Worm (Caenorhabditis elegans) whole organism, L4 larva: ENCODE data around the gene metl-18.

ENCODE experiments used
- D1046.2 ChIP-seq: fragments of 200-800 bp; sonication (Bioruptor generic); IDR thresholded peaks from 2 replicates; pipeline ENCODE4 v1.3.6; 2022; ENCODE audit warnings: missing genetic modification characterization, missing compliant biosample characterization
- F44E2.7 ChIP-seq: fragments of 200-800 bp; sonication (Bioruptor generic); IDR thresholded peaks from 2 replicates; pipeline ENCODE4 v2.1.2; 2022; ENCODE audit warnings: missing genetic modification characterization, missing compliant biosample characterization
- R02D3.7 ChIP-seq: fragments of 150-350 bp; sonication (generic microtip); optimal IDR thresholded peaks from 3 replicates; lab custom pipeline; 2014; ENCODE audit warnings: missing biosample characterization, missing genetic modification characterization
- T20F7.1 ChIP-seq: fragments of 200-800 bp; sonication (Bioruptor generic); optimal IDR thresholded peaks from 2 replicates; lab custom pipeline; 2018; ENCODE audit warnings: mild to moderate bottlenecking, missing genetic modification characterization, missing compliant biosample characterization
- Y105C5A.15 ChIP-seq: fragments of 200-800 bp; sonication (Bioruptor generic); IDR thresholded peaks from 2 replicates; pipeline ENCODE4 v1.3.6; 2022; ENCODE audit warnings: missing genetic modification characterization, missing compliant biosample characterization
- Y48G9A.11 ChIP-seq: fragments of 200-800 bp; sonication (Bioruptor generic); IDR thresholded peaks from 2 replicates; pipeline ENCODE4 v1.3.6; 2022; ENCODE audit warnings: missing genetic modification reagents, missing genetic modification characterization, missing compliant biosample characterization
- ZK337.2 ChIP-seq: fragments of 200-800 bp; sonication (Bioruptor generic); IDR thresholded peaks from 2 replicates; pipeline ENCODE4 v1.3.6; 2022; ENCODE audit warnings: missing genetic modification reagents, missing genetic modification characterization, missing compliant biosample characterization
- ZK546.5 ChIP-seq, 2 experiments: sonication (generic microtip); optimal IDR thresholded peaks; 2 replicates each; lab custom pipeline; 2017; ENCODE audit warnings: missing biosample characterization in 2 of 2, missing genetic modification characterization in 2 of 2
- aly-2 ChIP-seq: sonication (generic microtip); optimal IDR thresholded peaks from 2 replicates; lab custom pipeline; 2018; ENCODE audit warnings: missing biosample characterization, missing genetic modification characterization
- ama-1 ChIP-seq: fragments of 150-350 bp; optimal IDR thresholded peaks from 2 replicates; lab custom pipeline; 2014; ENCODE audit warnings: inconsistent platforms, mixed read lengths
- attf-4 ChIP-seq: sonication (generic microtip); optimal IDR thresholded peaks from 3 replicates; lab custom pipeline; 2017; ENCODE audit warnings: missing biosample characterization, missing genetic modification characterization
- ceh-28 ChIP-seq: fragments of 150-350 bp; optimal IDR thresholded peaks from 2 replicates; lab custom pipeline; 2014; ENCODE audit warnings: missing biosample characterization, missing genetic modification reagents, missing genetic modification characterization
- ceh-32 ChIP-seq: sonication (generic microtip); optimal IDR thresholded peaks from 2 replicates; lab custom pipeline; 2016; ENCODE audit warnings: mild to moderate bottlenecking, missing genetic modification characterization, missing compliant biosample characterization; ENCODE audit not compliant: poor library complexity
- ceh-44 ChIP-seq: fragments of 200-800 bp; sonication (Bioruptor generic); IDR thresholded peaks from 2 replicates; pipeline ENCODE4 v1.3.6; 2022; ENCODE audit warnings: missing genetic modification reagents, missing genetic modification characterization, missing compliant biosample characterization
- ceh-62 ChIP-seq: sonication (generic microtip); optimal IDR thresholded peaks from 2 replicates; lab custom pipeline; 2017; ENCODE audit warnings: missing biosample characterization, missing genetic modification characterization
- ceh-82 ChIP-seq: sonication (generic microtip); optimal IDR thresholded peaks from 2 replicates; lab custom pipeline; 2017; ENCODE audit warnings: missing biosample characterization, missing genetic modification characterization
- daf-16 ChIP-seq, 3 experiments: sonication (generic microtip); optimal IDR thresholded peaks; 2 replicates each; lab custom pipeline; 2016 to 2017; ENCODE audit warnings: missing genetic modification characterization in 3 of 3, missing genetic modification reagents in 3 of 3, mild to moderate bottlenecking in 2 of 3, missing compliant biosample characterization in 2 of 3, missing biosample characterization in 1 of 3, moderate library complexity in 1 of 3
- daf-19 ChIP-seq: fragments of 200-800 bp; sonication (Bioruptor generic); conservative IDR thresholded peaks from 2 replicates; pipeline ENCODE4 v1.3.6; 2022; ENCODE audit warnings: missing genetic modification characterization, missing compliant biosample characterization
- dmd-6 ChIP-seq: fragments of 200-800 bp; sonication (Bioruptor generic); IDR thresholded peaks from 2 replicates; pipeline ENCODE4 v1.3.6; 2022; ENCODE audit warnings: missing genetic modification reagents, missing genetic modification characterization, missing compliant biosample characterization
- dmd-8 ChIP-seq: fragments of 200-800 bp; sonication (Bioruptor generic); IDR thresholded peaks from 2 replicates; pipeline ENCODE4 v1.3.6; 2022; ENCODE audit warnings: missing genetic modification characterization, missing compliant biosample characterization
- egl-27 ChIP-seq: sonication (generic microtip); optimal IDR thresholded peaks from 3 replicates; lab custom pipeline; 2017; ENCODE audit warnings: missing biosample characterization, missing genetic modification reagents, missing genetic modification characterization
- hif-1 ChIP-seq, 2 experiments: sonication (generic microtip); optimal IDR thresholded peaks; 2 replicates each; lab custom pipeline; 2016 to 2017; ENCODE audit warnings: missing compliant biosample characterization in 2 of 2, missing genetic modification characterization in 2 of 2, missing genetic modification reagents in 2 of 2, missing genotype in 2 of 2, mild to moderate bottlenecking in 1 of 2
- hlh-11 ChIP-seq: fragments of 200-800 bp; sonication (Bioruptor generic); optimal IDR thresholded peaks from 2 replicates; lab custom pipeline; 2018; ENCODE audit warnings: mild to moderate bottlenecking, missing genetic modification characterization, missing compliant biosample characterization
- hlh-30 ChIP-seq: sonication (generic microtip); optimal IDR thresholded peaks from 2 replicates; lab custom pipeline; 2017; ENCODE audit warnings: antibody characterized with exemption, mild to moderate bottlenecking, missing genetic modification characterization, missing compliant biosample characterization; ENCODE audit not compliant: insufficient read depth
- hmg-1.1 ChIP-seq: fragments of 200-800 bp; sonication (Bioruptor generic); IDR thresholded peaks from 2 replicates; pipeline ENCODE4 v1.3.6; 2022; ENCODE audit warnings: missing genetic modification reagents, missing genetic modification characterization, missing compliant biosample characterization
- lim-7 ChIP-seq: fragments of 200-800 bp; sonication (Bioruptor generic); IDR thresholded peaks from 2 replicates; pipeline ENCODE4 v1.3.6; 2022; ENCODE audit warnings: missing genetic modification characterization, missing compliant biosample characterization
- lin-29 ChIP-seq: fragments of 200-800 bp; sonication (Bioruptor generic); IDR thresholded peaks from 2 replicates; pipeline ENCODE4 v1.3.6; 2022; ENCODE audit warnings: missing genetic modification reagents, missing genetic modification characterization, missing compliant biosample characterization
- lin-38 ChIP-seq: fragments of 200-800 bp; sonication (Bioruptor generic); IDR thresholded peaks from 2 replicates; pipeline ENCODE4 v1.3.6; 2022; ENCODE audit warnings: missing genetic modification reagents, missing genetic modification characterization, missing compliant biosample characterization
- lin-39 ChIP-seq: fragments of 150-350 bp; optimal IDR thresholded peaks from 2 replicates; lab custom pipeline; 2014; ENCODE audit warnings: missing biosample characterization, missing genetic modification reagents, missing genetic modification characterization
- lir-3 ChIP-seq: sonication (generic microtip); optimal IDR thresholded peaks from 2 replicates; lab custom pipeline; 2016; ENCODE audit warnings: mild to moderate bottlenecking, missing genetic modification characterization, missing compliant biosample characterization
- lsy-2 ChIP-seq, 2 experiments: fragments of 150-350 bp in 1 of 2; sonication (generic microtip) in 1 of 2; optimal IDR thresholded peaks; 2 replicates each; lab custom pipeline; 2014 to 2017; ENCODE audit warnings: missing biosample characterization in 2 of 2, missing genetic modification characterization in 2 of 2
- mes-2 ChIP-seq: sonication (generic microtip); optimal IDR thresholded peaks from 2 replicates; lab custom pipeline; 2016; ENCODE audit warnings: missing genotype, mild to moderate bottlenecking, missing genetic modification characterization, missing compliant biosample characterization; ENCODE audit not compliant: poor library complexity, severe bottlenecking
- mxl-2 ChIP-seq: fragments of 200-800 bp; sonication (Bioruptor generic); conservative IDR thresholded peaks from 2 replicates; pipeline ENCODE4 v1.3.6; 2022; ENCODE audit warnings: missing genetic modification reagents, missing genetic modification characterization, missing compliant biosample characterization
- nhr-10 ChIP-seq: fragments of 150-350 bp; optimal IDR thresholded peaks from 2 replicates; lab custom pipeline; 2014; ENCODE audit warnings: missing biosample characterization, missing genetic modification characterization
- nhr-237 ChIP-seq: sonication (generic microtip); optimal IDR thresholded peaks from 2 replicates; lab custom pipeline; 2017; ENCODE audit warnings: missing biosample characterization, missing genetic modification characterization
- nhr-25 ChIP-seq: sonication (generic microtip); optimal IDR thresholded peaks from 2 replicates; lab custom pipeline; 2017; ENCODE audit warnings: missing genetic modification characterization, mild to moderate bottlenecking, missing compliant biosample characterization, antibody characterized with exemption, moderate library complexity, borderline replicate concordance; ENCODE audit not compliant: insufficient read depth
- nhr-48 ChIP-seq: sonication (generic microtip); optimal IDR thresholded peaks from 2 replicates; lab custom pipeline; 2016; ENCODE audit warnings: mild to moderate bottlenecking, missing genetic modification characterization, missing compliant biosample characterization
- nhr-6 ChIP-seq: fragments of 150-350 bp; optimal IDR thresholded peaks from 2 replicates; lab custom pipeline; 2014; ENCODE audit warnings: missing biosample characterization, missing genetic modification characterization
- nhr-77 ChIP-seq: fragments of 150-350 bp; optimal IDR thresholded peaks from 2 replicates; lab custom pipeline; 2014; ENCODE audit warnings: missing biosample characterization, missing genetic modification characterization
- pha-4 ChIP-seq, 2 experiments: fragments of 150-350 bp in 1 of 2; fragments of 200-800 bp in 1 of 2; sonication (Bioruptor generic) in 1 of 2; IDR thresholded peaks in 1 of 2; optimal IDR thresholded peaks in 1 of 2; 2 replicates each; pipeline versions ENCODE4 v1.3.6 to Lab custom; 2014 to 2022; ENCODE audit warnings: missing genetic modification characterization in 2 of 2, missing genetic modification reagents in 2 of 2, missing biosample characterization in 1 of 2, missing compliant biosample characterization in 1 of 2
- pqm-1 ChIP-seq: sonication (generic microtip); optimal IDR thresholded peaks from 2 replicates; lab custom pipeline; 2017; ENCODE audit warnings: missing biosample characterization, missing genetic modification characterization
- skn-1 ChIP-seq: fragments of 150-350 bp; optimal IDR thresholded peaks from 2 replicates; lab custom pipeline; 2014; ENCODE audit warnings: missing biosample characterization, missing genetic modification characterization
- snpc-1.2 ChIP-seq: fragments of 200-800 bp; sonication (Bioruptor generic); IDR thresholded peaks from 2 replicates; pipeline ENCODE4 v1.3.6; 2022; ENCODE audit warnings: missing genetic modification reagents, missing genetic modification characterization, missing compliant biosample characterization
- snpc-4 ChIP-seq: fragments of 150-350 bp; optimal IDR thresholded peaks from 2 replicates; lab custom pipeline; 2014; ENCODE audit warnings: missing biosample characterization, missing genetic modification characterization
- tra-1 ChIP-seq: fragments of 200-800 bp; sonication (Bioruptor generic); IDR thresholded peaks from 2 replicates; pipeline ENCODE4 v1.3.6; 2022; ENCODE audit warnings: missing genetic modification reagents, missing genetic modification characterization, missing compliant biosample characterization
- zfp-2 ChIP-seq: sonication (generic microtip); optimal IDR thresholded peaks from 2 replicates; lab custom pipeline; 2016; ENCODE audit warnings: mild to moderate bottlenecking, missing genetic modification characterization, missing compliant biosample characterization
- ztf-11 ChIP-seq: fragments of 150-350 bp; optimal IDR thresholded peaks from 2 replicates; lab custom pipeline; 2014; ENCODE audit warnings: missing biosample characterization, missing genetic modification characterization
- ztf-7 ChIP-seq: fragments of 150-350 bp; optimal IDR thresholded peaks from 2 replicates; lab custom pipeline; 2014; ENCODE audit warnings: missing biosample characterization, missing genetic modification characterization

metl-18 gene

ce11 chrIII:3389426-3390020 is 36.0 kb upstream of the metl-18 start, which contains the start of the genes elmd-1 and hecw-1 (continued):
- TF ChIP-seq skn-1 (tag; lab: Kevin White, UChicago) (no peak), ceh-28 (no peak), hmg-1.1 (GFP tag; lab: Robert Waterston, UW) (peak; percentile 73), ztf-11 (tag; lab: Kevin White, UChicago) (no peak), egl-27 (tag; lab: Kevin White, UChicago) (no peak), pha-4 (GFP tag; IDR thresholded peaks at IDR 0.05; lab: Robert Waterston, UW) (peak; percentile 60; the same call in 1 of the 2 replicates), pha-4 (tag; optimal IDR thresholded peaks at IDR 0.05; lab: Kevin White, UChicago) (peak; percentile 51), ztf-7 (tag; lab: Kevin White, UChicago) (peak; percentile 51), lsy-2 (tag; optimal IDR thresholded peaks at IDR 0.05; lab: Kevin White, UChicago) (peak in 1 of 2 experiments; percentile 59), ZK337.2 (GFP tag; lab: Robert Waterston, UW) (no peak), nhr-48 (tag; lab: Kevin White, UChicago) (peak; percentile 46), dmd-6 (GFP tag; lab: Robert Waterston, UW) (peak; percentile 76), daf-19 (GFP tag; lab: Robert Waterston, UW) (no peak; the same call in 1 of the 2 replicates), snpc-4 (tag; lab: Kevin White, UChicago) (no peak), ama-1 (lab: Kevin White, UChicago) (no peak), aly-2 (tag; lab: Kevin White, UChicago) (no peak), dmd-8 (GFP tag; lab: Robert Waterston, UW) (peak; percentile 85), mxl-2 (GFP tag; lab: Robert Waterston, UW) (no peak), zfp-2 (tag; lab: Kevin White, UChicago) (no peak), mes-2 (peak; percentile 57), ceh-44 (GFP tag; lab: Robert Waterston, UW) (peak; percentile 82), snpc-1.2 (GFP tag; lab: Robert Waterston, UW) (0 out of 2 replicates have a peak, but pooled peaks have one; percentile 56), D1046.2 (GFP tag; lab: Robert Waterston, UW) (peak; percentile 61; the same call in 1 of the 2 replicates), nhr-10 (tag; lab: Kevin White, UChicago) (no peak), attf-4 (tag; lab: Kevin White, UChicago) (no peak), R02D3.7 (tag; lab: Kevin White, UChicago) (no peak), Y105C5A.15 (GFP tag; lab: Robert Waterston, UW) (0 out of 2 replicates have a peak, but pooled peaks have one; percentile 50), pqm-1 (no peak), ZK546.5 (tag; optimal IDR thresholded peaks at IDR 0.05; lab: Kevin White, UChicago) (no peak), ceh-62 (tag; lab: Kevin White, UChicago) (no peak), daf-16 (GFP tag; optimal IDR thresholded peaks at IDR 0.05; lab: Kevin White, UChicago) (peak; percentile 65 to 66), daf-16 (tag; optimal IDR thresholded peaks at IDR 0.05; lab: Kevin White, UChicago) (peak; percentile 88), hlh-30 (peak; percentile 73), nhr-25 (tag; lab: Kevin White, UChicago) (no peak), nhr-6 (peak; percentile 26), lir-3 (tag; lab: Kevin White, UChicago) (no peak), F44E2.7 (0 out of 2 replicates have a peak, but pooled peaks have one; percentile 26), nhr-77 (tag; lab: Kevin White, UChicago) (no peak), hif-1 (tag; optimal IDR thresholded peaks at IDR 0.05; lab: Kevin White, UChicago) (no peak), lim-7 (GFP tag; lab: Robert Waterston, UW) (peak; percentile 73), lin-29 (GFP tag; lab: Robert Waterston, UW) (0 out of 2 replicates have a peak, but pooled peaks have one; percentile 60), lin-39 (tag; lab: Kevin White, UChicago) (no peak), Y48G9A.11 (GFP tag; lab: Robert Waterston, UW) (peak; percentile 26; the same call in 1 of the 2 replicates), hlh-11 (tag; lab: Kevin White, UChicago) (peak; percentile 62), T20F7.1 (GFP tag; lab: Kevin White, UChicago) (no peak), lin-38 (GFP tag; lab: Robert Waterston, UW) (peak; percentile 74), ceh-32 (tag; lab: Kevin White, UChicago) (no peak), nhr-237 (tag; lab: Kevin White, UChicago) (no peak), ceh-82 (tag; lab: Kevin White, UChicago) (no peak), tra-1 (peak; percentile 72)
